Worm (Caenorhabditis elegans): ENCODE results near the gene try-13.

Gene try-13

ce11 chrV:7432441-7433146 lies 7.3 kb upstream of the try-13 start:
- no peak for TF ChIP-seq F13H6.1 (tag; optimal IDR thresholded peaks at IDR 0.05)
- TF ChIP-seq C08G9.2 (tag; optimal IDR thresholded peaks at IDR 0.05), result no peak

- peak; percentile 19 for TF ChIP-seq unc-55 (GFP tag; optimal IDR thresholded peaks at IDR 0.05)
- TF ChIP-seq elt-4 (tag; optimal IDR thresholded peaks at IDR 0.05), result no peak
Measured at ce11 chrV:7434805-7435363, 5.0 kb upstream of the try-13 start.

DNA sequence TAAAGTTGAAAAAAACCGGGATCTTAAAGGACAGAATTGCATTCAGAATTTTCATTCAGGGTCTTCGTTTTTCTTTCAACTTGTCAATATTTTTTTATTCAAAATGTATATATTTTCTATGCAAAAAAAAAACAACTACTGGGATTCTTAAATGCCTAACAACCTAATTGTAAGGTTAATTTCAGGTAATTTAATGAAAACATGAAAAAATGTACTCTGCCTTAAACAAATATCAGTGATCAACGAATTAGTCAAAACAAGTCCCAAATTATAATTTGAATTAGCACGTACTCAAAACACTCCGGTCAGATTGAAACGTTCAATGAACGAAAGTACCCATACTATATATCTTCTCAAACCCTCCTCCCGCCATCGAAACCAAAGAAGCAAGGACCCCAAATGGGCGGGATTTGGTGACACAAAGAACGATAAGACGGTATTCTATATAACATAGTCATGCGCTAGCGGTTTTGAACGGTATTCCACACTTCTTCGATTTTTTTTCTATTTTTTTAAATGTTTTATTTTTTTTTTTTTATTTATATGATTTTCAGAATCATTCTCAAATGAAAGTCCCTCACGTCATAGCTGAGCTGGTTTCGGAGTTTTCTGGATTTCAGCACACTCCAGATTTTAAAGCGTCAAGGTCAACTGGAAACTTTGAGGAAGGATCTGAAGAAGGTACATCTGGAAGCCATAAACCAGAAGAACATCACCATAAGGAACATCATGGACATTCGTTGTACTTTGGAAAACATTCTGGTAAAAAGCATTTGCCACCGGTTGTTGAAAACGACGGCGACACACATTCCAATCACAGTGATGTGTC lies 4.3 kb upstream of the try-13 start, which contains the start of the genes ddo-2 and F25E5.8:
Gene ddo-2, minus strand, starts transcription at position 330 of the 829 bp plus-strand sequence.
Gene F25E5.8, plus strand, starts transcription at position 555 of the 829 bp plus-strand sequence.
- TF ChIP-seq pat-9 (tag; optimal IDR thresholded peaks at IDR 0.05) (no peak), eyg-1 (tag; optimal IDR thresholded peaks at IDR 0.05) (no peak), F13H6.1 (tag; optimal IDR thresholded peaks at IDR 0.05) (no peak), dve-1 (tag; optimal IDR thresholded peaks at IDR 0.05) (no peak), ceh-18 (tag; optimal IDR thresholded peaks at IDR 0.05) (no peak), nfya-1 (tag; optimal IDR thresholded peaks at IDR 0.05) (no peak), ceh-31 (tag; optimal IDR thresholded peaks at IDR 0.05) (no peak), ama-1 (optimal IDR thresholded peaks at IDR 0.05) (no peak), ceh-22 (tag; optimal IDR thresholded peaks at IDR 0.05) (no peak), ceh-14 (tag; optimal IDR thresholded peaks at IDR 0.05) (no peak), nhr-11 (tag; optimal IDR thresholded peaks at IDR 0.05) (no peak), pqm-1 (tag; optimal IDR thresholded peaks at IDR 0.05) (no peak), pag-3 (tag; optimal IDR thresholded peaks at IDR 0.05; ENCODE audit: borderline replicate concordance) (no peak), C08G9.2 (tag; optimal IDR thresholded peaks at IDR 0.05) (no peak), sox-2 (GFP tag; IDR thresholded peaks at IDR 0.05) (no peak), hlh-15 (tag; optimal IDR thresholded peaks at IDR 0.05) (no peak), hlh-30 (tag; optimal IDR thresholded peaks at IDR 0.05; ENCODE audit: insufficient read depth) (no peak), fkh-10 (GFP tag; optimal IDR thresholded peaks at IDR 0.05) (no peak)

ce11 chrV:7436509-7436908 lies 3.4 kb upstream of the try-13 start:
- TF ChIP-seq ref-2 (tag; optimal IDR thresholded peaks at IDR 0.05), result no peak

DNA sequence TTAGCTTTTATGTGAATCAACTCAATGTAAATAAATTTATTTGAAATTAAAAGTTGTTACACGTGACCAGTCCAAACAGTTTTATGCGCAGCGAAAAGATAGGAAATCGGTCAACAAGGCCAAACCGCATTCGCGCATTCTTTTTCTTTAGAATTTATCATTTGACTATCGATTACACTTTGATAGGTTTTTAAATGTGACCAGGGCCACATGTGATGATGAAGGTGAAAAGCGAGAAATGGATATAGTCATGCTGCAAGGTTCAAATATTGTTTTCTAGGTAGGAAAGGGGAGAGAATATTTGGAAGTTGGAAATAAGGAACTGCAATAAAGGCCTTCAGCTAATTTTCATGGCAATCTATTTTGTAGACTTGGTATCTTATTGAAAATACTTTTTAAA lies 3.0 kb upstream of the try-13 start:
- no peak for TF ChIP-seq unc-3 (GFP tag; conservative IDR thresholded peaks at IDR 0.05)
- no peak for TF ChIP-seq unc-3 (tag; optimal IDR thresholded peaks at IDR 0.05)
- no peak for TF ChIP-seq ceh-14 (tag; optimal IDR thresholded peaks at IDR 0.05)
- TF ChIP-seq hlh-15 (tag; optimal IDR thresholded peaks at IDR 0.05), result no peak
- no peak for TF ChIP-seq npax-4 (tag; optimal IDR thresholded peaks at IDR 0.05)
- TF ChIP-seq dmd-4 (tag; optimal IDR thresholded peaks at IDR 0.05; ENCODE audit: borderline replicate concordance), result no peak
- TF ChIP-seq ets-4 (tag; optimal IDR thresholded peaks at IDR 0.05), result no peak
- no peak for TF ChIP-seq sox-2 (GFP tag; IDR thresholded peaks at IDR 0.05)
- TF ChIP-seq tbx-2 (tag; optimal IDR thresholded peaks at IDR 0.05), result no peak
- TF ChIP-seq Y22D7AL.16 (tag; optimal IDR thresholded peaks at IDR 0.05), result no peak
- no peak for TF ChIP-seq lim-6 (tag; optimal IDR thresholded peaks at IDR 0.05)
- no peak for TF ChIP-seq odd-2 (tag; optimal IDR thresholded peaks at IDR 0.05)
- no peak for TF ChIP-seq K02D7.2 (tag; optimal IDR thresholded peaks at IDR 0.05)
- TF ChIP-seq C38D4.7 (GFP tag; optimal IDR thresholded peaks at IDR 0.05), result no peak
- no peak for TF ChIP-seq rnt-1 (tag; optimal IDR thresholded peaks at IDR 0.05)
- TF ChIP-seq ceh-34 (tag; optimal IDR thresholded peaks at IDR 0.05), result no peak
- TF ChIP-seq nhr-11 (tag; optimal IDR thresholded peaks at IDR 0.05), result no peak
- TF ChIP-seq ahr-1 (tag; optimal IDR thresholded peaks at IDR 0.05), result no peak
- TF ChIP-seq pha-4 (tag; optimal IDR thresholded peaks at IDR 0.05), result no peak
- TF ChIP-seq pat-9 (tag; optimal IDR thresholded peaks at IDR 0.05), result no peak
